Worm (Caenorhabditis elegans): Measurements from ENCODE around the gene F22F4.5.

ce11 chrX:6015096-6015495 lies 22.4 kb upstream of the F22F4.5 start, which contains the start of gene C09B8.8:
- no peak for TF ChIP-seq tbx-2 (tag; optimal IDR thresholded peaks at IDR 0.05)
- no peak for TF ChIP-seq ref-2 (tag; optimal IDR thresholded peaks at IDR 0.05)
